Worm (Caenorhabditis elegans): Measurements from ENCODE around the gene pmt-2.

pmt-2 gene

ce11 chrV:4628517-4628930, at the start of gene pmt-2:
Gene pmt-2, plus strand, starts transcription at chrV:4628580.
- TF ChIP-seq unc-62 (GFP tag; optimal IDR thresholded peaks at IDR 0.05), result no peak

DNA sequence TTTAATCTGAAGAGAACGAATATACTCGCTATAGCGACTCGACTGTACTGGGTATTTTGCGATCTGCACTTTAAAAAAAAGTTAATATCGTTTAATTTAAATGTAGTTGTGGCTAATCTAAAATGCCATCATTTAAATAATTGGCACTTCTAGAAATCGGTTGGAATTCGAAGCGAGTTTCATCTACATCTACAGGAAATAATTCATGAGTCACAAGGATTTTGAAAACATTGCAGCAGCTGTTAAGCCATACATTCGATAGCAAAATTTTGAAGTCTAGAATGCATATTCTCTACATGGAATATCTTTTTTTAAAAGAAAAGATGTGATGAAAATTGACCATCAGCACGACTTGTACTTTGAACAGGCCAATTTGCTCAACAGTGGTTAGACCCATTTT, 47.8 kb upstream of the pmt-2 start:
- TF ChIP-seq unc-62 (GFP tag; optimal IDR thresholded peaks at IDR 0.05), result no peak

DNA sequence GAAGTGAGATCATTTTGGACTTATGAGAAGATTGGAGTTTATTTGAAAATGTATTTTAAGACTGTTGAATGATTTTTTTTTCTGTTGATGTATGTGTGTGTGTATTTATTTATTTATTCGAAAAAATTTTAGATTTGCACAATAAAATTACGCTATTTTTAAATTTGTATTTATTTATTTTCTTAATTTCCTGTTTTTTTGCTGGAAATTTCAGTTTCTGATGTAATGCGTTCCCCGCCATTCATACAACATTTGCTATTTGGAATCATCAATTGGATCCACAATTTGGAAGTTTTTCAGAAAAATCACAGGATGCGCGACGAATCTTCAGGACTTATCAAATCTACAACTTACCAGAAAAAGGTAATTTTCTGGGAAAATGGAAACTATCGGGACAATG, 43.4 kb upstream of the pmt-2 start, which contains the start of gene Y61A9LA.1:
TSS of gene Y61A9LA.1 (plus strand) at position 301 of the 400 bp plus-strand sequence.
- TF ChIP-seq unc-62 (GFP tag; optimal IDR thresholded peaks at IDR 0.05), result no peak

DNA sequence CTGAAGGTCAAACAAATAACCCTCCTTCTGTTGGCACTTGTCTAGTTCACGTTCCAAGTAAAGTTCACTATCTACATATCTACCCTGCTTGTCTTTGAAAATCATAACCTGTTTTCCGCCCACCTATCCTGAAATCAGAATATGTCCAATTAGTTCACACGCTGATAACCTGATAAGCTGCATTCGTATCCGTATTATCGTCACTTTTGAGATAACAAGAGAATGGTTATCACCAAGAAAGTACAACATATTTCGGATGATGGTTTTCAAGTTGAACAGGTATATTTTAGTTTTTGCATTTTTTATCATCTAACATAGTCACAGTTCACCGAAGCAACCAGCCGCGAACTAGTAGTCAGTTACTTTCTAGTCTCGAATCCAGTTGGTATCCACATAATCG, 37.6 kb upstream of the pmt-2 start:
- TF ChIP-seq unc-62 (GFP tag; optimal IDR thresholded peaks at IDR 0.05), result no peak

- no peak for TF ChIP-seq unc-62 (GFP tag; optimal IDR thresholded peaks at IDR 0.05)
Measured at ce11 chrV:4598489-4598888, 29.9 kb upstream of the pmt-2 start.

ce11 chrV:4599225-4599624, 29.2 kb upstream of the pmt-2 start:
- TF ChIP-seq unc-62 (GFP tag; optimal IDR thresholded peaks at IDR 0.05), result no peak

DNA sequence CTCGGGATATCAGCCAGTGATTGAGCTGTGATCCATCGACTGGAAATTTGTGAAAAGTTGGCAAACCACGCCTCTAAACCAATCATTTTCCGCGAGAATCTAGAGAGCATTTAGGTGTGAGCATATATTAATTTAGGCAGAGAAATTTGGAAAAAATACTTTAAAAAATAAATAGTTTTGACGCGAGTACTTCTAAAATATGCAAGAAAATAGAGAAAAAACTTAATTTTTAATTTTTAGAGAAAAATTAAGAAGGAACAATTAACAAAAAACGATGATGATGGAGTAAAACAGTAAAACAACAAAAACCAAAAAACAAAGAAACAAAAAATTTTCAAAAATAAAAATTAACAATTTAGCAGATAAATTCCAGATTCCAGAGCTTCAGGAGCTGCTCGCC, 21.6 kb upstream of the pmt-2 start, which contains the start of gene txt-6:
TSS of gene txt-6 (minus strand) at position 101 of the 400 bp plus-strand sequence.
- TF ChIP-seq unc-62 (GFP tag; optimal IDR thresholded peaks at IDR 0.05), result no peak

DNA sequence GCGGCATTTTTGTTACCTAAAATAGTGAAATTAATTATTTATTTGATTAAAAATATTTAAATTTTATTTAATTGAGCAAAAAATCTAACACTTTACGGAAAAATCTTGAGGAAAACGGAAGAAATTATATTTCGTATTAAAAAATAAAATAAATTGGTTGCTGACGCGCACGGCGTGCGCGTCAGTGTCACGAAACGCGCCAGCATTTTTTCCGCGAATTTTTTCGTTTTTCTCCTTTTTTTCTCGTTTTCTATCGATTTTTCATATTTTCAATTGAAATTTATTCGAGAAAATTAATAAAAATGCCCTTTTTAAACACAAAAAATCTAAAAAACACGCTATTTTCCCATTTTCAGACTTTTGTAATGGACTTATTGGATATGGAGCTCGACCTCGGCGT, 12.6 kb upstream of the pmt-2 start, which contains the start of the genes Y61A9LA.10 and F54D11.4:
TSS of gene Y61A9LA.10 (minus strand) at position 16 of the 400 bp plus-strand sequence.
TSS of gene F54D11.4 (plus strand) at position 350 of the 400 bp plus-strand sequence.
- no peak for TF ChIP-seq unc-62 (GFP tag; optimal IDR thresholded peaks at IDR 0.05)

DNA sequence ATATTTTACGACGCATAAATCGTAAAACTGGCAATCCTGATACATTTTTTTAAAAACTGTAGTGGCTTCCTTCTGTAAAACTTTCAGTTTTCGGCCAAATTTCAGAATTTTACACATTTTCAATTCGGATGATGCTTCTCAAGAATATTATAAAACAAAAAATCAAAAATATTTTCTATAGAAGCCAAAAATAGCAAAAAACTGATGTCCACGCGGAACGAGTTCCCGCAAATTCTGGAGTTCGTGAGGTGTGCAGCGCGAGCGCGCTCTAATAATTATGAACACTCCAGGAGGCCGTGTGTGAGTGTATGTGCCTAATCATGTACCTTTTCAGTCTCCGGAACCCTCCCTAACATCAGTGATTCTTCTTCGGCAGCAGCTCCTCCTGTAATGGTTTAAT, 11.1 kb upstream of the pmt-2 start, which contains the start of gene sumv-2:
TSS of gene sumv-2 (plus strand) at position 301 of the 400 bp plus-strand sequence.
- no peak for TF ChIP-seq unc-62 (GFP tag; optimal IDR thresholded peaks at IDR 0.05)

DNA sequence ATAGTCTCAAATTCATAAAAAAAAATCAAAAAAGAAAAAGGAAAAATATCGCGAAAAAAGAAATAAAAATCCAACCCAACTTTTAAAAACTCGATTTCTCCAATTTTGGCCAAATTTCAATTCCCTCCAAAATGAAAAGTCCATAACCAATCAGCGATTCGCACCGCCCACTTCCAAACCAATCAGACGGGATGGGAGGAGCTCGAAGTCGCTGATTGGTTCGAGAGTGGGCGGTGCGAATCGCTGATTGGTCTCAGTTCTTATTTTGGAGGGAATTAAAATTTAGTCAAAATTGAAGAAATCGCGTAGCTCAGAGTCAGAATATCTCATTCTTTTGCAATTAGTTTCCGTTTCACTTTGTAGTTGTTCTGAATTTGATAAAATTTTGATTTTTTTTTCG, 4.8 kb upstream of the pmt-2 start:
- no peak for TF ChIP-seq unc-62 (GFP tag; optimal IDR thresholded peaks at IDR 0.05)

DNA sequence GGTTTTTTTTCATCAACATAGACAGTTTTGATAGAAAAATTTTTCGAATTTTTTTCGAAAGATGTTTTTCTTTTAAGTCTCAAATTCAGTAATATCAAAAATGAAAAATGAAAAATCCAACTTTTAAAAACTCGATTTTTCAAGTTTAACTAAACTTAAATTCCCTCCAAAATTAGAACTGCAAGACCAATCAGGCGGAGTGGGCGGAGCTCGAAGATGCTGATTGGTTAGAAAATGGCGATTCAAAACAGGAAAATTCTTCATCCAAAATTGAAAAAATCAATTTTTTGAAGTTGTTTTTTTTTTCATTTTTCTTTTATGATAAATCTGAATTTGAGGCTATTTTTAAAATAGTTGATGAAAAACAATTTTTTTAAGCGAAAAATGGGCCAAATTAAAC, 3.7 kb upstream of the pmt-2 start:
- no peak for TF ChIP-seq unc-62 (GFP tag; optimal IDR thresholded peaks at IDR 0.05)

DNA sequence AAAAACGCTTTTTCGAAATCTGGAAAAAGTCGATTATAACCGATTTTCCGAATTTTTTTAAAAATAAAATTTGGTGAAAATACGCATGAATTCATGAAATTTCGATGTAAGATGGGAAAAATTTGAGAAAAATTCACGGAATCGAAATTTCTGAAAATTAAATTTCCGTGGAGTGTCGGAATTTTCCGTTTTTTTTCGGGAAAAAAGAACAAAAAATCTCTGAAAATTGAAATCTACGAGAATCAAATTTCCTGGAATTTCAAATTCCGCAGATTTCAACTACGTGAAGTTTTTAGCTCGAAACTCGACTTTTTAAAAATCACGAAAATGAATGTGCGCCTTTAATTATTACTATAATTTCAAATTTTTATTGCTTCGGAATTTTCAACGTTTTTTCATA, 2.0 kb upstream of the pmt-2 start:
- TF ChIP-seq unc-62 (GFP tag; optimal IDR thresholded peaks at IDR 0.05), result no peak

- no peak for TF ChIP-seq unc-62 (GFP tag; optimal IDR thresholded peaks at IDR 0.05)
Measured at ce11 chrV:4630267-4630666, 1.9 kb downstream of the pmt-2 start.

ce11 chrV:4637153-4637552, 8.8 kb downstream of the pmt-2 start:
- TF ChIP-seq unc-62 (GFP tag; optimal IDR thresholded peaks at IDR 0.05), result no peak

ce11 chrV:4640501-4641150, 12.2 kb downstream of the pmt-2 start:
- no peak for TF ChIP-seq unc-62 (GFP tag; optimal IDR thresholded peaks at IDR 0.05)

ce11 chrV:4642691-4643090, 14.3 kb downstream of the pmt-2 start, which contains the start of gene soc-1:
Gene soc-1, plus strand, starts transcription at chrV:4642952.
- no peak for TF ChIP-seq unc-62 (GFP tag; optimal IDR thresholded peaks at IDR 0.05)

- TF ChIP-seq unc-62 (GFP tag; optimal IDR thresholded peaks at IDR 0.05), result no peak
Measured at ce11 chrV:4647279-4647819, 19.0 kb downstream of the pmt-2 start.

Measured in whole organism, dauer.